Fruit fly (Drosophila melanogaster) whole organism, prepupa: Measurements from ENCODE around the gene Blos2.

ENCODE experiments used
- CG11902 ChIP-seq: fragments of 200-800 bp; sonication (Bioruptor generic); optimal IDR thresholded peaks from 3 replicates; lab custom pipeline; 2016; ENCODE audit warnings: missing biosample characterization, missing genetic modification characterization
- CG16779 ChIP-seq: fragments of 200-800 bp; sonication (Bioruptor generic); optimal IDR thresholded peaks from 3 replicates; lab custom pipeline; 2017; ENCODE audit warnings: missing biosample characterization, mild to moderate bottlenecking, missing genetic modification characterization
- CG34406 ChIP-seq: fragments of 200-800 bp; sonication (Bioruptor generic); optimal IDR thresholded peaks from 3 replicates; lab custom pipeline; 2016; ENCODE audit warnings: missing biosample characterization, missing genetic modification characterization
- CG3919 ChIP-seq: fragments of 200-800 bp; sonication (Bioruptor generic); optimal IDR thresholded peaks from 3 replicates; lab custom pipeline; 2016; ENCODE audit warnings: missing biosample characterization, missing genetic modification characterization
- CG6854 ChIP-seq: fragments of 200-800 bp; sonication (Bioruptor generic); optimal IDR thresholded peaks from 2 replicates; lab custom pipeline; 2017; ENCODE audit warnings: missing biosample characterization, mild to moderate bottlenecking, missing genetic modification characterization
- Eip75B ChIP-seq: fragments of 200-800 bp; sonication (Bioruptor generic); optimal IDR thresholded peaks from 3 replicates; lab custom pipeline; 2016; ENCODE audit warnings: missing biosample characterization, missing genetic modification characterization
- Ets21C ChIP-seq: fragments of 200-800 bp; sonication (Bioruptor generic); optimal IDR thresholded peaks from 3 replicates; lab custom pipeline; 2016; ENCODE audit warnings: missing biosample characterization, missing genetic modification characterization
- Sox102F ChIP-seq: fragments of 200-800 bp; sonication (Bioruptor generic); optimal IDR thresholded peaks from 2 replicates; lab custom pipeline; 2016; ENCODE audit warnings: missing biosample characterization, mild to moderate bottlenecking, missing genetic modification characterization
- cyc ChIP-seq: fragments of 200-800 bp; sonication (Bioruptor generic); optimal IDR thresholded peaks from 3 replicates; lab custom pipeline; 2016; ENCODE audit warnings: missing biosample characterization, missing genetic modification characterization
- eg ChIP-seq: fragments of 200-800 bp; sonication (Bioruptor generic); IDR thresholded peaks from 3 replicates; pipeline ENCODE4 v1.3.6; 2022; ENCODE audit warnings: missing biosample characterization, missing genetic modification characterization

dm6 chr3L:11097982-11098663 is 36.8 kb downstream of the Blos2 start, which contains the start of the genes Irbp18 and APP-BP1:
- TF ChIP-seq Sox102F (GFP tag; lab: Kevin White, UChicago) (peak; percentile 97), CG16779 (tag; lab: Kevin White, UChicago) (peak; percentile 88), CG34406 (GFP tag; lab: Kevin White, UChicago) (peak; percentile 95), cyc (GFP tag; lab: Kevin White, UChicago) (peak; percentile 96), Ets21C (peak; percentile 93), eg (GFP tag; lab: Robert Waterston, UW) (peak; percentile 92), CG3919 (GFP tag; lab: Kevin White, UChicago) (peak; percentile 95), CG11902 (GFP tag; lab: Kevin White, UChicago) (peak; percentile 92), CG6854 (GFP tag; lab: Kevin White, UChicago) (peak; percentile 83), Eip75B (GFP tag; lab: Kevin White, UChicago) (peak; percentile 96)
